Worm (Caenorhabditis elegans) whole organism, L2 larva: ENCODE data around the gene C14B1.3.

Experiments
- aly-2 ChIP-seq: fragments of 150-350 bp; optimal IDR thresholded peaks from 2 replicates; lab custom pipeline; 2014; ENCODE audit warnings: missing biosample characterization, missing genetic modification characterization
- ztf-11 ChIP-seq: sonication (generic microtip); optimal IDR thresholded peaks from 2 replicates; lab custom pipeline; 2017; ENCODE audit warnings: missing biosample characterization, missing genetic modification characterization

DNA sequence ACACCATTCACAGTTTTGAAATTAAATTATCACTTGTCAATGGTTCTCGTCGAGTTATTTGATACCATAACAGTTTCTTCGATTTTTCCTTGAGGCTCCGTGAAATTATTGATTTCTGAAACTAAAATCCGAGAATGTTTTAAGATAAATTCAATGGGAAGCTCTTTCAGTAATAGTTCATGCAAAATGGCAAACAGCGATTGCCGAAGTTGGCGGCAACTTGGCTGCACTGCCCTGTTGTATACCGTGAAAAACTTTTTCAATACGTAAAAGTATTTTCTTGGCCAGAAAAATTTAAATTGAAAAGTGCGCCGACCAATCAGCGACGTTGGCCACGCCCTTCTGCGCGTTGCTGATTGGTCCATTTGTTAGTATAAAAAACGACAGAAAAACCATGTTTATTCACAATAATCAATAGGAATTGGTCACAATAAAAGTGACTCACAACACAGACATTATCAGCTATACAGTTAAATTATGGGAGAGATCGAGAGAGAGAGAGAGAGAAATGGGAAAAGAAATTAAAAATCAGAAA lies 20.4 kb upstream of the C14B1.3 start:
- TF ChIP-seq ztf-11 (tag; lab: Kevin White, UChicago) (no peak), aly-2 (tag; lab: Kevin White, UChicago) (no peak)
